Worm (Caenorhabditis elegans): ENCODE measurements around the gene math-3.

DNA sequence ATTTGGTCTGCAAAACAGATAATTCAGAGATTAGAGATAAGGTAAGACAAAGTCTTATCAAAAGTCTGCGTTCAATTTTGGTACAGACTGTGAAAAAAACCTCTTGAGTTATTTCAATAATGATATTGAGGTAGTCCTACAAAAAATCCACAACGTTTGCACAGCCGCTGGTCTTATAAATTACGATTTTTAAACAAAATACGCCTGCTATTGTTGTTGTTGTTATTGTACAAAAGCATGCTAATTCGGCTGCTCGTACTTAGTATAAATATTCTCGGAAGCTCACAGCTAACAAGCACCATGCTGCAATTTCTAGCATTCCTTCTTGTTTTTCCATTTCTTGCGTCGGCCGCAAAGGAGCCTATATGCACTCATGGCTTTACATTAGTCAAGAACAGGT is 27.7 kb upstream of the math-3 start, which contains the start of gene clec-19:
- no peak for TF ChIP-seq him-1 (tag; optimal IDR thresholded peaks at IDR 0.05)
- no peak for TF ChIP-seq W03F9.2 (tag; optimal IDR thresholded peaks at IDR 0.05)
- TF ChIP-seq dao-5 (tag; optimal IDR thresholded peaks at IDR 0.05), result no peak
